Worm (Caenorhabditis elegans) whole organism, early embryonic: Measurements from ENCODE around the gene idh-1.

Experiments
- ama-1 ChIP-seq: fragments of 150-350 bp; optimal IDR thresholded peaks from 2 replicates; lab custom pipeline; 2014
- ets-7 ChIP-seq: sonication (generic microtip); optimal IDR thresholded peaks from 2 replicates; lab custom pipeline; 2016; ENCODE audit warnings: missing genotype, missing genetic modification characterization, missing compliant biosample characterization
- pes-1 ChIP-seq: fragments of 200-800 bp; sonication (Bioruptor generic); IDR thresholded peaks from 2 replicates; pipeline ENCODE4 v1.3.6; 2022; ENCODE audit warnings: missing genetic modification reagents, missing genetic modification characterization, missing compliant biosample characterization

DNA sequence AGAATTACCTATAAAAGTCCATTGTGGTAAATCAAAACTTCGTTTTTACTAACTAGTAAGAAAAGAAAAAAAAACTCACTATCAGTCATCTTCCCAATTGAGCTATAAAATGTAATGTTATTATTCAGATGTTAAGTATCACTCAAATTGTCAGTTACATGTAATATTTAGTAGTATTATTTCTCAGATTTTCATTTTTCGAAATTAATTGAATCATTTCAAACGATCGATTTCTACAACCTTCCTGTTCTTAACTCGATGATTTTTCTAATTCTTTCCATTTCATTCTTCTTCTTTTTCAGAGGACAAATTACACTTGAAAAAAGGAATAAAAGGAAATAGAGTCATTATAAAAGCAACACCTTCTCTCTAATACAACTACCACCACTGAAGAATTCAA is 12.9 kb downstream of the idh-1 start, which contains the start of gene F59B8.1:
- TF ChIP-seq pes-1, result no peak
- TF ChIP-seq ama-1, result no peak
- TF ChIP-seq ets-7 (tag; lab: Kevin White, UChicago), result no peak
